Fruit fly (Drosophila melanogaster) whole organism, embryonic: ENCODE results near the gene ca.

ENCODE experiments used
- CG10565 ChIP-seq: fragments of 200-800 bp; sonication (Bioruptor generic); optimal IDR thresholded peaks from 3 replicates; lab custom pipeline; 2016; ENCODE audit warnings: missing biosample characterization, mild to moderate bottlenecking, missing genetic modification characterization
- CG11696 ChIP-seq: fragments of 200-800 bp; sonication (Bioruptor generic); IDR thresholded peaks from 2 replicates; pipeline ENCODE4 v1.3.6; 2022; ENCODE audit warnings: missing biosample characterization, missing genetic modification characterization
- CG15269 ChIP-seq: fragments of 200-800 bp; sonication (Bioruptor generic); optimal IDR thresholded peaks from 2 replicates; lab custom pipeline; 2018; ENCODE audit warnings: missing biosample characterization, mild to moderate bottlenecking, missing genetic modification characterization, moderate library complexity
- CG7372 ChIP-seq: fragments of 200-800 bp; sonication (Bioruptor generic); IDR thresholded peaks from 2 replicates; pipeline ENCODE4 v1.3.6; 2022; ENCODE audit warnings: missing biosample characterization, missing genetic modification characterization
- Fer3 ChIP-seq: fragments of 200-800 bp; sonication (Bioruptor generic); optimal IDR thresholded peaks from 2 replicates; lab custom pipeline; 2018; ENCODE audit warnings: missing biosample characterization, mild to moderate bottlenecking, missing genetic modification characterization, moderate library complexity
- ase ChIP-seq: fragments of 200-800 bp; sonication (Bioruptor generic); IDR thresholded peaks from 3 replicates; pipeline ENCODE4 v1.3.6; 2022; ENCODE audit warnings: missing biosample characterization, missing genetic modification characterization
- corto ChIP-seq: fragments of 200-800 bp; sonication (Bioruptor generic); optimal IDR thresholded peaks from 2 replicates; lab custom pipeline; 2016; ENCODE audit warnings: missing biosample characterization, mild to moderate bottlenecking, missing genetic modification characterization, moderate library complexity
- pan ChIP-seq, 4 experiments: fragments of >200 bp in 3 of 4; fragments of 200-800 bp in 1 of 4; sonication (Bioruptor generic) in 1 of 4; optimal IDR thresholded peaks in 3 of 4; IDR thresholded peaks in 1 of 4; 2 replicates each; pipeline versions ENCODE4 v1.3.6 to Lab custom; 2017 to 2022; ENCODE audit warnings: missing biosample characterization in 2 of 4, missing genetic modification characterization in 2 of 4, mixed read lengths in 1 of 4
- shn ChIP-seq: fragments of 200-800 bp; sonication (Bioruptor generic); optimal IDR thresholded peaks from 3 replicates; lab custom pipeline; 2016; ENCODE audit warnings: missing biosample characterization, missing genetic modification characterization

dm6 chr3R:29778985-29779298 is 27.7 kb upstream of the ca start:
- TF ChIP-seq pan (optimal IDR thresholded peaks at IDR 0.05; lab: Kevin White, UChicago) (no peak), pan (GFP tag; optimal IDR thresholded peaks at IDR 0.05 in 1 of 2, IDR thresholded peaks at IDR 0.05 in 1 of 2) (no peak), ase (GFP tag; lab: Robert Waterston, UW) (no peak), corto (no peak), CG15269 (no peak), CG7372 (no peak), Fer3 (tag; lab: Kevin White, UChicago) (no peak), CG11696 (GFP tag; lab: Robert Waterston, UW) (peak; percentile 31; the same call in 1 of the 2 replicates), CG10565 (GFP tag; lab: Kevin White, UChicago) (no peak), shn (GFP tag; lab: Kevin White, UChicago) (no peak)
